Fruit fly (Drosophila melanogaster): ENCODE data around the gene obst-E.

The obst-E gene

DNA sequence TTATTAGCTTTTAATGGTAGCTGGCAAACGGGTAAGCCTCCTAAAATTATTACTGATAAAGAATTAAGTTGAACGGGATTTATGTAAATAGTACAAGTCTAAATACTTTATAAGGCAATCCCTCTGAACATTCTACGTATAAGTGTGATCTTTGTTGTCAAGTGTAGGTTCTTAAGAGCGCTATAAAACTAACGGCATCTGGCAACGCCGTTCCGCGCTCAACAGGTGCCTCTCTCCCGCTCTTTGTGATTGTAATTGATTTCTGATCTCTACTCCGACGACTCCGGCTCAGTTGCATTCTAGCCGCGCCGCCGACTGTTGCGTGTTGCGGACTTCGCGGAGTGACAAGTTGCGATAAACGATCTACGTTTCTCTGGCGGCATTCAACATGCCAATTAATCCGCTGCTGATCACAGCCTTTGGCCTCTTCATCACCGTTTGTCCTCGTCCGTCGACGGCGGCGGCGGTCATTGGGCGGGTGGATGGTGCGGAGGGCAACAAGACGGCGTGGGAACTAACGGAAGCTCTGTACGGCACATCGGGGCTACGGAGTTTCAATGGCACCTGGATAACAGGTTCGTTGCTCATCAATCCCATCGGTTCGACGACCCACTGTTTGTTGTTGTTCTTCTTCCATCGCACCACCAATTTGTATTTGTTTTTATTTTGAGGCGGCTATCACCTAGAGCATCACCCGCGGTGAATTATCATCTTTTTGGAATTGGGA lies 39.3 kb upstream of the obst-E start, which contains the start of gene CG11034 (continued):
- TF ChIP-seq CG6272 (GFP tag; IDR thresholded peaks at IDR 0.05) (0 out of 2 replicates have a peak, but pooled peaks have one; percentile 21), CG5953 (GFP tag; IDR thresholded peaks at IDR 0.05) (no peak), kah (GFP tag; optimal IDR thresholded peaks at IDR 0.05) (peak; percentile 93), kay (GFP tag; optimal IDR thresholded peaks at IDR 0.05) (no peak), Taf1 (GFP tag; IDR thresholded peaks at IDR 0.05) (0 out of 2 replicates have a peak, but pooled peaks have one; percentile 8), ERR (GFP tag; optimal IDR thresholded peaks at IDR 0.05) (no peak), amos (GFP tag; IDR thresholded peaks at IDR 0.05; ENCODE audit: partially characterized antibody) (peak; percentile 22; the same call in 1 of the 2 replicates), Nf-YA (GFP tag; IDR thresholded peaks at IDR 0.05) (no peak), CG13424 (tag; optimal IDR thresholded peaks at IDR 0.05) (peak; percentile 3), ci (GFP tag; IDR thresholded peaks at IDR 0.05) (peak; percentile 39; the same call in 2 of the 3 replicates), Awh (GFP tag; IDR thresholded peaks at IDR 0.05) (0 out of 2 replicates have a peak, but pooled peaks have one; percentile 15)

DNA sequence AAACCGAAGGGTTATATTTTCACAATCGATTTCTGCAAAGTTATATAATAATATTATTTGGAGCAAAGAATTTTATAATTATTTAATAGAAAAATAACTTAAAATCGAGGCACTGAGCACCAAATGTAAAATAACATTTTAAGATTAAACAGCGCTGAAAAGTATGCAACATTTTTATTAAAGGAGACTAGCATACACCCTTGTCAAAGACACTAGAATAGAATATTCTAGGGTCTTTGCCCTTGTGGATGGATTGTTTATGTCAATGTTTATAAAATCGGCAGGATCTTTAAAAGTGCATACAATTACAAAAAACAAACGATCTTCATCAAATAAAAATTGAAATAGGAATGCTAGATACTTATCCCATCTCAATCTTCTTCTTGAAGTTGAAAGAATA lies 38.1 kb upstream of the obst-E start:
- TF ChIP-seq Blimp-1 (GFP tag; optimal IDR thresholded peaks at IDR 0.05) = peak; percentile 29
- TF ChIP-seq CG3281 (GFP tag; optimal IDR thresholded peaks at IDR 0.05) = peak; percentile 2
- no peak for TF ChIP-seq Ada2b (GFP tag; IDR thresholded peaks at IDR 0.05)
- TF ChIP-seq CG17829 (tag; optimal IDR thresholded peaks at IDR 0.05) = peak; percentile 4
- no peak for TF ChIP-seq Fer2 (tag; optimal IDR thresholded peaks at IDR 0.05)
- no peak for TF ChIP-seq CG10147 (GFP tag; optimal IDR thresholded peaks at IDR 0.05)
- TF ChIP-seq abd-A (tag; optimal IDR thresholded peaks at IDR 0.05) = no peak
- TF ChIP-seq E2f2 (GFP tag; IDR thresholded peaks at IDR 0.05) = no peak
- no peak for TF ChIP-seq CG8089 (GFP tag; optimal IDR thresholded peaks at IDR 0.05)
- TF ChIP-seq hkb (optimal IDR thresholded peaks at IDR 0.05) = no peak
- TF ChIP-seq hkb (GFP tag; IDR thresholded peaks at IDR 0.05) = no peak
- 0 out of 2 replicates have a peak, but pooled peaks have one; percentile 11 for TF ChIP-seq CG17328 (GFP tag; IDR thresholded peaks at IDR 0.05)
- TF ChIP-seq amos (GFP tag; IDR thresholded peaks at IDR 0.05; ENCODE audit: partially characterized antibody) = no peak
- peak in 1 of 2 experiments; percentile 11 for TF ChIP-seq Pdp1 (GFP tag; optimal IDR thresholded peaks at IDR 0.05)
- no peak for TF ChIP-seq CG7839 (tag; optimal IDR thresholded peaks at IDR 0.05)
- peak; percentile 6 for TF ChIP-seq CG11504 (tag; optimal IDR thresholded peaks at IDR 0.05)
- no peak for TF ChIP-seq insv (GFP tag; optimal IDR thresholded peaks at IDR 0.05)
- peak; percentile 29 for TF ChIP-seq lbe (GFP tag; optimal IDR thresholded peaks at IDR 0.05)
- TF ChIP-seq CG2712 (tag; optimal IDR thresholded peaks at IDR 0.05) = peak; percentile 30
- no peak for TF ChIP-seq lov (optimal IDR thresholded peaks at IDR 0.05)
- TF ChIP-seq lov (GFP tag; IDR thresholded peaks at IDR 0.05) = no peak
- TF ChIP-seq CG1024 (GFP tag; IDR thresholded peaks at IDR 0.05) = no peak
- no peak for TF ChIP-seq CG13894 (tag; optimal IDR thresholded peaks at IDR 0.05)
- peak; percentile 30 for TF ChIP-seq CTCF (GFP tag; optimal IDR thresholded peaks at IDR 0.05)
- peak; percentile 18; the same call in 1 of the 2 replicates for TF ChIP-seq vvl (GFP tag; IDR thresholded peaks at IDR 0.05)
- TF ChIP-seq salm (tag; optimal IDR thresholded peaks at IDR 0.05) = no peak
- no peak for TF ChIP-seq CG10431 (GFP tag; optimal IDR thresholded peaks at IDR 0.05)
- TF ChIP-seq Drgx (GFP tag; IDR thresholded peaks at IDR 0.05) = no peak
- TF ChIP-seq CG17802 (tag; optimal IDR thresholded peaks at IDR 0.05) = no peak
- TF ChIP-seq ftz-f1 (GFP tag; optimal IDR thresholded peaks at IDR 0.05) = no peak
- no peak for TF ChIP-seq esg (GFP tag; conservative IDR thresholded peaks at IDR 0.05)
- TF ChIP-seq gem (tag; optimal IDR thresholded peaks at IDR 0.05) = no peak
- TF ChIP-seq CG11696 (GFP tag; IDR thresholded peaks at IDR 0.05) = peak; percentile 91
- no peak for TF ChIP-seq row (GFP tag; IDR thresholded peaks at IDR 0.05)
- no peak for TF ChIP-seq CG15011 (GFP tag; optimal IDR thresholded peaks at IDR 0.05)
- no peak for TF ChIP-seq CG3726 (GFP tag; IDR thresholded peaks at IDR 0.05)
- TF ChIP-seq tna (GFP tag; IDR thresholded peaks at IDR 0.05; ENCODE audit: partially characterized antibody) = no peak
- TF ChIP-seq HLH3B (GFP tag; IDR thresholded peaks at IDR 0.05) = no peak
- peak; percentile 32 for TF ChIP-seq Med (GFP tag)
- no peak for TF ChIP-seq CG30020 (tag; optimal IDR thresholded peaks at IDR 0.05)

All from whole organism, embryonic.